Fruit fly (Drosophila melanogaster) whole organism, prepupa: ENCODE measurements around the gene Trf.

ENCODE experiments used
- Blimp-1 ChIP-seq: fragments of 200-800 bp; sonication (Bioruptor generic); optimal IDR thresholded peaks from 3 replicates; lab custom pipeline; 2017; ENCODE audit warnings: missing biosample characterization, missing genetic modification characterization, mild to moderate bottlenecking, moderate library complexity, missing genetic modification reagents
- CG10631 ChIP-seq: fragments of 200-800 bp; sonication (Bioruptor generic); optimal IDR thresholded peaks from 2 replicates; lab custom pipeline; 2016; ENCODE audit warnings: missing biosample characterization, missing genetic modification characterization
- CG10669 ChIP-seq: fragments of 200-800 bp; sonication (Bioruptor generic); optimal IDR thresholded peaks from 3 replicates; lab custom pipeline; 2018; ENCODE audit warnings: missing biosample characterization, mild to moderate bottlenecking, missing genetic modification characterization, moderate library complexity
- CG11294 ChIP-seq: fragments of 200-800 bp; sonication (Bioruptor generic); IDR thresholded peaks from 2 replicates; pipeline ENCODE4 v1.3.6; 2022; ENCODE audit warnings: missing biosample characterization, missing genetic modification characterization
- CG15336 ChIP-seq: fragments of 200-800 bp; sonication (Bioruptor generic); IDR thresholded peaks from 2 replicates; pipeline ENCODE4 v1.3.6; 2022; ENCODE audit warnings: missing biosample characterization, missing genetic modification characterization
- CG1621 ChIP-seq: fragments of 200-800 bp; sonication (Bioruptor generic); optimal IDR thresholded peaks from 3 replicates; lab custom pipeline; 2018; ENCODE audit warnings: missing biosample characterization, mild to moderate bottlenecking, missing genetic modification characterization
- CG3032 ChIP-seq: fragments of 200-800 bp; optimal IDR thresholded peaks from 2 replicates; lab custom pipeline; 2019; ENCODE audit warnings: missing biosample characterization, mild to moderate bottlenecking, missing genetic modification characterization, moderate library complexity
- CG31627 ChIP-seq: fragments of 200-800 bp; sonication (Bioruptor generic); optimal IDR thresholded peaks from 3 replicates; lab custom pipeline; 2016; ENCODE audit warnings: missing biosample characterization, missing genetic modification characterization
- CG4318 ChIP-seq: fragments of 200-800 bp; sonication (Bioruptor generic); optimal IDR thresholded peaks from 3 replicates; lab custom pipeline; 2017; ENCODE audit warnings: missing biosample characterization, mild to moderate bottlenecking, missing genetic modification characterization
- CG6163 ChIP-seq: fragments of 200-800 bp; sonication (Bioruptor generic); IDR thresholded peaks from 3 replicates; pipeline ENCODE4 v1.3.6; 2022; ENCODE audit warnings: missing biosample characterization, missing genetic modification characterization
- CG6276 ChIP-seq: fragments of 200-800 bp; sonication (Bioruptor generic); optimal IDR thresholded peaks from 2 replicates; lab custom pipeline; 2017; ENCODE audit warnings: missing biosample characterization, mild to moderate bottlenecking, missing genetic modification characterization
- CG6854 ChIP-seq: fragments of 200-800 bp; sonication (Bioruptor generic); optimal IDR thresholded peaks from 2 replicates; lab custom pipeline; 2017; ENCODE audit warnings: missing biosample characterization, mild to moderate bottlenecking, missing genetic modification characterization
- CG7368 ChIP-seq: fragments of 200-800 bp; sonication (Bioruptor generic); optimal IDR thresholded peaks from 3 replicates; lab custom pipeline; 2016; ENCODE audit warnings: missing biosample characterization, missing genetic modification characterization
- CG8119 ChIP-seq: fragments of 200-800 bp; sonication (Bioruptor generic); IDR thresholded peaks from 3 replicates; pipeline ENCODE4 v1.3.6; 2022; ENCODE audit warnings: missing biosample characterization, missing genetic modification characterization
- CG8319 ChIP-seq: fragments of 200-800 bp; sonication (Bioruptor generic); optimal IDR thresholded peaks from 3 replicates; lab custom pipeline; 2016; ENCODE audit warnings: missing biosample characterization, missing genetic modification characterization
- CG8632 ChIP-seq: fragments of 200-800 bp; sonication (Bioruptor generic); optimal IDR thresholded peaks from 3 replicates; lab custom pipeline; 2016; ENCODE audit warnings: missing biosample characterization, missing genetic modification characterization
- CG9139 ChIP-seq: fragments of 200-800 bp; sonication (Bioruptor generic); optimal IDR thresholded peaks from 3 replicates; lab custom pipeline; 2017; ENCODE audit warnings: missing biosample characterization, mild to moderate bottlenecking, missing genetic modification characterization
- Eip93F ChIP-seq: fragments of 200-800 bp; sonication (Bioruptor generic); optimal IDR thresholded peaks from 2 replicates; lab custom pipeline; 2016; ENCODE audit warnings: missing biosample characterization, mild to moderate bottlenecking, missing genetic modification characterization
- Ets21C ChIP-seq: fragments of 200-800 bp; sonication (Bioruptor generic); optimal IDR thresholded peaks from 3 replicates; lab custom pipeline; 2016; ENCODE audit warnings: missing biosample characterization, missing genetic modification characterization
- Ets96B ChIP-seq: fragments of 200-800 bp; optimal IDR thresholded peaks from 2 replicates; lab custom pipeline; 2019; ENCODE audit warnings: missing biosample characterization, mild to moderate bottlenecking, missing genetic modification characterization, moderate library complexity
- Gug ChIP-seq: fragments of 200-800 bp; sonication (Bioruptor generic); IDR thresholded peaks from 2 replicates; pipeline ENCODE4 v1.3.6; 2022; ENCODE audit warnings: missing biosample characterization, missing genetic modification characterization
- Hr38 ChIP-seq: sonication (Bioruptor generic); optimal IDR thresholded peaks from 2 replicates; lab custom pipeline; 2016; ENCODE audit warnings: missing biosample characterization, missing genetic modification characterization
- Hr4 ChIP-seq: fragments of 200-800 bp; sonication (Bioruptor generic); optimal IDR thresholded peaks from 3 replicates; lab custom pipeline; 2016; ENCODE audit warnings: missing biosample characterization, missing genetic modification characterization
- Lpt ChIP-seq: fragments of 200-800 bp; sonication (Bioruptor generic); optimal IDR thresholded peaks from 3 replicates; lab custom pipeline; 2016; ENCODE audit warnings: missing biosample characterization, missing genetic modification characterization
- Smox ChIP-seq: fragments of 200-800 bp; sonication (Bioruptor generic); optimal IDR thresholded peaks from 3 replicates; lab custom pipeline; 2016; ENCODE audit warnings: missing biosample characterization, missing genetic modification characterization
- Sox14 ChIP-seq: fragments of 200-800 bp; sonication (Bioruptor generic); optimal IDR thresholded peaks from 3 replicates; lab custom pipeline; 2016; ENCODE audit warnings: missing biosample characterization, missing genetic modification characterization
- Sox15 ChIP-seq: fragments of 200-800 bp; sonication (Bioruptor generic); optimal IDR thresholded peaks from 3 replicates; lab custom pipeline; 2016; ENCODE audit warnings: missing biosample characterization, missing genetic modification characterization
- achi ChIP-seq: fragments of 200-800 bp; sonication (Bioruptor generic); optimal IDR thresholded peaks from 3 replicates; lab custom pipeline; 2016; ENCODE audit warnings: missing biosample characterization, missing genetic modification characterization
- cyc ChIP-seq: fragments of 200-800 bp; sonication (Bioruptor generic); optimal IDR thresholded peaks from 3 replicates; lab custom pipeline; 2016; ENCODE audit warnings: missing biosample characterization, missing genetic modification characterization
- dac ChIP-seq: fragments of 200-800 bp; sonication (Bioruptor generic); optimal IDR thresholded peaks from 2 replicates; lab custom pipeline; 2017; ENCODE audit warnings: missing biosample characterization, mild to moderate bottlenecking, missing genetic modification characterization
- eg ChIP-seq: fragments of 200-800 bp; sonication (Bioruptor generic); IDR thresholded peaks from 3 replicates; pipeline ENCODE4 v1.3.6; 2022; ENCODE audit warnings: missing biosample characterization, missing genetic modification characterization
- esn ChIP-seq: fragments of 200-800 bp; sonication (Bioruptor generic); optimal IDR thresholded peaks from 2 replicates; lab custom pipeline; 2016; ENCODE audit warnings: missing biosample characterization, mild to moderate bottlenecking, missing genetic modification characterization, moderate library complexity
- fkh ChIP-seq: fragments of 200-800 bp; sonication (Bioruptor generic); optimal IDR thresholded peaks from 3 replicates; lab custom pipeline; 2017; ENCODE audit warnings: missing biosample characterization, mild to moderate bottlenecking, missing genetic modification characterization, moderate library complexity
- lz ChIP-seq: fragments of 200-800 bp; sonication (Bioruptor generic); optimal IDR thresholded peaks from 3 replicates; lab custom pipeline; 2016; ENCODE audit warnings: missing biosample characterization, missing genetic modification characterization
- pdm3 ChIP-seq: fragments of 200-800 bp; sonication (Bioruptor generic); optimal IDR thresholded peaks from 3 replicates; lab custom pipeline; 2016; ENCODE audit warnings: missing biosample characterization, missing genetic modification characterization
- salr ChIP-seq, 2 experiments: fragments of 200-800 bp; sonication (Bioruptor generic); optimal IDR thresholded peaks; 3 replicates each; lab custom pipeline; 2016 to 2018; ENCODE audit warnings: missing biosample characterization in 2 of 2, missing genetic modification characterization in 2 of 2, mild to moderate bottlenecking in 1 of 2
- ss ChIP-seq, 2 experiments: fragments of 200-800 bp; sonication (Bioruptor generic); optimal IDR thresholded peaks; 2 replicates in 1 of 2; 3 replicates in 1 of 2; lab custom pipeline; 2017 to 2018; ENCODE audit warnings: mild to moderate bottlenecking in 2 of 2, missing biosample characterization in 2 of 2, missing genetic modification characterization in 2 of 2, moderate library complexity in 1 of 2
- svp ChIP-seq: fragments of 200-800 bp; sonication (Bioruptor generic); peaks from one replicate; lab custom pipeline; 2016; ENCODE audit warnings: missing biosample characterization, missing genetic modification characterization
- vri ChIP-seq: fragments of 200-800 bp; sonication (Bioruptor generic); optimal IDR thresholded peaks from 3 replicates; lab custom pipeline; 2016; ENCODE audit warnings: missing biosample characterization, mild to moderate bottlenecking, missing genetic modification characterization

Gene Trf

dm6 chr2L:8042645-8043281, 29.9 kb upstream of the Trf start, which contains the start of gene RpL36A:
RpL36A (minus strand) TSS chr2L:8042909.
- TF ChIP-seq cyc (GFP tag; lab: Kevin White, UChicago) (peak; percentile 32), CG8319 (GFP tag; lab: Kevin White, UChicago) (no peak), CG6854 (GFP tag; lab: Kevin White, UChicago) (peak; percentile 65), eg (GFP tag; lab: Robert Waterston, UW) (peak; percentile 60; the same call in 2 of the 3 replicates), vri (no peak), CG6163 (peak; percentile 32; the same call in 2 of the 3 replicates), esn (peak; percentile 65), CG1621 (tag; lab: Kevin White, UChicago) (peak; percentile 39), CG15336 (GFP tag; lab: Robert Waterston, UW) (no peak), salr (GFP tag; optimal IDR thresholded peaks at IDR 0.05; lab: Kevin White, UChicago) (peak in 1 of 2 experiments; percentile 6), CG31627 (peak; percentile 59), lz (GFP tag; lab: Kevin White, UChicago) (peak; percentile 55), achi (GFP tag; lab: Kevin White, UChicago) (peak; percentile 100)

- TF ChIP-seq CG9139 (GFP tag; lab: Kevin White, UChicago) (no peak), Blimp-1 (GFP tag; lab: Kevin White, UChicago) (peak; percentile 100)
These were observed 29.4 kb upstream of the Trf start, which contains the start of gene Megf8 for dm6 chr2L:8043282-8043668. Megf8 (plus strand) TSS chr2L:8043471.

DNA sequence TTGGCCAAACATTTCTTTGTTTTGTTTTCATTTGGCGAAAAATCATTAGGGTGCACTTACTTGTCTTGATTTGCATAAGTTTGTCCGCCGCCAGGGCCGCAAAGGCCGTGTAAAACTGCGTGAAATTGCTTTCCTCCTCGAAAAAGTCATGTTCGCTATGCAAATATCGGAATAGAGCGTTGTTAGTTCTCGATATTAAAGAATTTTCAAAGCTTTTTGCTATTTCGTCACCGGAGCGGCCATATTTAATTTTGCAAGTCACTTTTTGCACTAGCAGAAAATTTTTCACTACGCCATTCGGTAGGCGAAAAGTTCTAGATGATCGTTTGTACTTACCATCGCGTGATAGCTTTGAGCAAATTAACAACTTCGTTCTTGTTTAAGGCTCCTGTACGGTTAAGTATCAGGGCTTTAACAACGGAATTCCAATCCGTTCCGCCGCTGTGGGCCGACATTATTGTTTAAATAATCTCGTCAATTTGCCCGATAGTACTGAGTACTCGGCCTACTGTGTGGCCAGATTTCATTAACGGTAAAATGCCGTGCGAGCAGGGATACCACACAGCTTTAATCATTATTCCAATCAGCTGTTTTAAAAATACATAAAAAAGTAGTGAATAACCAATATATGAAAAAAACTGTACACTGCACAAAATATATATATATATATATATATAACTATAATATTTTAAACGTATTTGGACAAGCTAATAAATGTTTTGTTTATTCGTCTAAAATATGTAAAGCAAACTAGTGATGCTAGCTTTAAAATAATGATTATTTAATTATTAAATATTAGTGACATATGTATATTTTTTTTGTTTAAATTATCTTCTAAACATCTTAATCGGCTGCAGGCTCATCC, 1.4 kb upstream of the Trf start, which contains the start of gene poe:
Gene poe, minus strand, starts transcription at position 513 of the 865 bp plus-strand sequence.
- no peak for TF ChIP-seq Eip93F (GFP tag; lab: Kevin White, UChicago)
- TF ChIP-seq CG8119 (GFP tag; lab: Robert Waterston, UW), result peak; percentile 76
- TF ChIP-seq CG15336 (GFP tag; lab: Robert Waterston, UW), result peak; percentile 73
- no peak for TF ChIP-seq ss (GFP tag; optimal IDR thresholded peaks at IDR 0.05; lab: Kevin White, UChicago)
- peak; percentile 41 for TF ChIP-seq CG11294 (GFP tag; lab: Robert Waterston, UW)
- TF ChIP-seq salr (GFP tag; optimal IDR thresholded peaks at IDR 0.05; lab: Kevin White, UChicago), result no peak
- TF ChIP-seq CG3032 (tag; lab: Kevin White, UChicago), result peak; percentile 69
- no peak for TF ChIP-seq vri
- TF ChIP-seq eg (GFP tag; lab: Robert Waterston, UW), result no peak; the same call in 1 of the 3 replicates
- peak; percentile 20 for TF ChIP-seq CG6854 (GFP tag; lab: Kevin White, UChicago)
- no peak for TF ChIP-seq Blimp-1 (GFP tag; lab: Kevin White, UChicago)
- no peak for TF ChIP-seq dac (GFP tag; lab: Kevin White, UChicago)
- TF ChIP-seq CG4318 (GFP tag; lab: Kevin White, UChicago), result no peak
- TF ChIP-seq CG10631 (GFP tag; lab: Kevin White, UChicago), result peak; percentile 29
- no peak for TF ChIP-seq Sox14 (GFP tag; lab: Kevin White, UChicago)
- no peak for TF ChIP-seq CG7368 (GFP tag; lab: Kevin White, UChicago)
- no peak for TF ChIP-seq pdm3
- TF ChIP-seq lz (GFP tag; lab: Kevin White, UChicago), result no peak
- no peak for TF ChIP-seq Sox15 (GFP tag; lab: Kevin White, UChicago)
- TF ChIP-seq svp, result no peak
- TF ChIP-seq CG6163, result peak; percentile 65; the same call in 1 of the 3 replicates
- TF ChIP-seq CG10669 (GFP tag; lab: Kevin White, UChicago), result no peak
- peak; percentile 1 for TF ChIP-seq esn
- no peak for TF ChIP-seq fkh (GFP tag; lab: Kevin White, UChicago)
- TF ChIP-seq Hr38 (GFP tag; lab: Kevin White, UChicago), result no peak
- TF ChIP-seq Ets96B (tag; lab: Kevin White, UChicago), result no peak
- TF ChIP-seq Gug (GFP tag; lab: Robert Waterston, UW), result 0 out of 2 replicates have a peak, but pooled peaks have one; percentile 15
- TF ChIP-seq CG6276 (GFP tag; lab: Kevin White, UChicago), result no peak
- no peak for TF ChIP-seq Lpt (GFP tag; lab: Kevin White, UChicago)
- no peak for TF ChIP-seq Smox (GFP tag; lab: Kevin White, UChicago)
- TF ChIP-seq Ets21C, result no peak
- TF ChIP-seq CG8632 (GFP tag; lab: Kevin White, UChicago), result no peak
- no peak for TF ChIP-seq Hr4 (GFP tag; lab: Kevin White, UChicago)
